Worm (Caenorhabditis elegans) whole organism, midembryonic: Measurements from ENCODE around the gene tbc-16.

ENCODE experiments used
- T22C8.4 ChIP-seq: fragments of 200-800 bp; sonication (Bioruptor generic); IDR thresholded peaks from 2 replicates; pipeline ENCODE4 v1.3.6; 2022; ENCODE audit warnings: missing genetic modification characterization, missing compliant biosample characterization
- cog-1 ChIP-seq: sonication (generic microtip); optimal IDR thresholded peaks from 2 replicates; lab custom pipeline; 2016; ENCODE audit warnings: missing genetic modification characterization, missing compliant biosample characterization
- flt-1 ChIP-seq: fragments of 200-800 bp; sonication (Bioruptor generic); IDR thresholded peaks from 2 replicates; pipeline ENCODE4 v1.3.6; 2022; ENCODE audit warnings: missing genetic modification characterization, missing compliant biosample characterization
- klf-2 ChIP-seq: fragments of 200-800 bp; sonication (Bioruptor generic); conservative IDR thresholded peaks from 2 replicates; pipeline ENCODE4 v1.3.6; 2022; ENCODE audit warnings: missing genetic modification reagents, missing genetic modification characterization, missing compliant biosample characterization
- med-1 ChIP-seq: sonication (generic microtip); optimal IDR thresholded peaks from 2 replicates; lab custom pipeline; 2017; ENCODE audit warnings: missing genetic modification characterization, mild to moderate bottlenecking, missing compliant biosample characterization, antibody characterized with exemption, missing genetic modification reagents; ENCODE audit not compliant: insufficient read depth
- ref-1 ChIP-seq: fragments of 200-800 bp; sonication (Bioruptor generic); conservative IDR thresholded peaks from 2 replicates; pipeline ENCODE4 v1.3.6; 2022; ENCODE audit warnings: missing genetic modification reagents, missing genetic modification characterization, missing compliant biosample characterization
- tab-1 ChIP-seq: fragments of 200-800 bp; sonication (Bioruptor generic); IDR thresholded peaks from 2 replicates; pipeline ENCODE4 v1.3.6; 2022; ENCODE audit warnings: missing genetic modification characterization, missing compliant biosample characterization
- ztf-23 ChIP-seq: fragments of 200-800 bp; sonication (Bioruptor generic); IDR thresholded peaks from 2 replicates; pipeline ENCODE4 v1.3.6; 2022; ENCODE audit warnings: missing genetic modification reagents, missing genetic modification characterization, missing compliant biosample characterization
- ztf-29 ChIP-seq: fragments of 200-800 bp; sonication (Bioruptor generic); IDR thresholded peaks from 2 replicates; pipeline ENCODE4 v1.3.6; 2022; ENCODE audit warnings: missing genetic modification reagents, missing genetic modification characterization, missing compliant biosample characterization

The tbc-16 gene

ce11 chrX:5919097-5919496 lies 22.0 kb downstream of the tbc-16 start, which contains the start of gene capa-1:
capa-1 (plus strand) TSS chrX:5919397.
- no peak for TF ChIP-seq flt-1 (GFP tag; lab: Robert Waterston, UW)
- no peak for TF ChIP-seq med-1 (GFP tag; lab: Kevin White, UChicago)
- TF ChIP-seq tab-1 = no peak
- no peak for TF ChIP-seq ztf-23 (GFP tag; lab: Robert Waterston, UW)
- TF ChIP-seq klf-2 (GFP tag; lab: Robert Waterston, UW) = no peak
- no peak for TF ChIP-seq ztf-29 (GFP tag; lab: Robert Waterston, UW)
- TF ChIP-seq T22C8.4 (GFP tag; lab: Robert Waterston, UW) = no peak
- no peak for TF ChIP-seq ref-1 (GFP tag; lab: Robert Waterston, UW)
- TF ChIP-seq cog-1 (tag; lab: Kevin White, UChicago) = no peak

DNA sequence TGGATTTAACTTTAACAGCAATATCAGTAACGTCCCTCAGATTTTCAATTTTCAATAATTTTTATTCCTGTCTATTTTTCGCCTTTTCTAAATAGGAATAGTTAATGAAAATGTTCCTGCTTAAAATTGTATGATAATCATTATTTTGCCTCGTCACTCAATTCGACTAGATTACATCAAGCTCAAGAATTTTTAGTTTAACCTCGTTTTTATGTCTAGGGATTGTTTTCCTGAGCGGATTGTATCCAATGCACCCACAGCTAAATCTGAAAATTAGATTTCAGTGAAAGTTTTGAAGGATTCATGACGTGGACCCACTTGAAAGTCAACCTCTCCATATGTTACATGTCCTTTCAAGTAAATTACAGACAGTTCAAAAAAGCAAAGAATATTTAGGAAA lies 26.5 kb downstream of the tbc-16 start:
- TF ChIP-seq ref-1 (GFP tag; lab: Robert Waterston, UW) (no peak), ztf-23 (GFP tag; lab: Robert Waterston, UW) (no peak), med-1 (GFP tag; lab: Kevin White, UChicago) (no peak), cog-1 (tag; lab: Kevin White, UChicago) (no peak), klf-2 (GFP tag; lab: Robert Waterston, UW) (no peak), T22C8.4 (GFP tag; lab: Robert Waterston, UW) (no peak), ztf-29 (GFP tag; lab: Robert Waterston, UW) (no peak)

DNA sequence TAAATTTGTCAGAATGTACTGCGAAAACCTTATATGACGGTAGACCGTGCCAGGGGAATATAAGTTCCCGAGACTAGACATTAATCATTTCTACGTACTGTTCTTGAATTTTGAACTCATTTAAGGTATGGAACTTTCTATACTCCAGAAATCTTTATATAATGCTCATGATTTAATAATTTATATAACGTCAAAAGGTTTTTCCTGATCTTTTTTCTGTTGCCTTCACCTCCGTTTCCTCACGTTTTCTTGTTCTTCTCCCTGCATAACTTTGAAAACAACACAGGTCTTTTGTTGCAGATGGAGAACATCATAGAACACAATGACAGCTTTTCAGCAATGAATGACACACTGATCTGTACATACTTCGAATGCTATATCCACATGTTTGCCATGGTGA lies 33.7 kb downstream of the tbc-16 start, which contains the start of gene egl-6:
TSS of gene egl-6 (plus strand) at position 301 of the 400 bp plus-strand sequence.
- no peak for TF ChIP-seq T22C8.4 (GFP tag; lab: Robert Waterston, UW)
- no peak for TF ChIP-seq klf-2 (GFP tag; lab: Robert Waterston, UW)
- no peak for TF ChIP-seq ztf-23 (GFP tag; lab: Robert Waterston, UW)
- no peak for TF ChIP-seq ztf-29 (GFP tag; lab: Robert Waterston, UW)
- no peak for TF ChIP-seq tab-1
- no peak for TF ChIP-seq med-1 (GFP tag; lab: Kevin White, UChicago)
- no peak for TF ChIP-seq flt-1 (GFP tag; lab: Robert Waterston, UW)
- no peak for TF ChIP-seq cog-1 (tag; lab: Kevin White, UChicago)
- TF ChIP-seq ref-1 (GFP tag; lab: Robert Waterston, UW) = no peak

DNA sequence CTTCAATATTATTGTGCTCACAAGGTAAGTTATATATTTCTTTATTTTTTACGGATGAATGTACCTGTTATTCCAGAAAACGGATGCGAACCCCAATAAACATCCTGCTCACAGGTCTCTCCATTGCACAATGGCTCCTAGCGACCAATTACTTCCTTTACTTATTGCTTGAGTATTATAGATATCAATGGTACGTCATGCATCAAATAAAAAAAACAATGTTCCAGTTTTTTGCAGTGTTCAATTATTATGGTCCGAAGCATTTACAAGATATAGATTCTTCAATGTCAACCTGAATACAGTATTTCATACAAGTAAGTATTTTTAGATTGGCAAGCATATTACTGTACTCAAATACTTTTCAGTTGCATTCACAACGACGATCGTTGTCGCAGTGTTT lies 35.8 kb downstream of the tbc-16 start:
- TF ChIP-seq T22C8.4 (GFP tag; lab: Robert Waterston, UW) (no peak), ref-1 (GFP tag; lab: Robert Waterston, UW) (no peak), flt-1 (GFP tag; lab: Robert Waterston, UW) (no peak), med-1 (GFP tag; lab: Kevin White, UChicago) (no peak), cog-1 (tag; lab: Kevin White, UChicago) (no peak), ztf-29 (GFP tag; lab: Robert Waterston, UW) (no peak), klf-2 (GFP tag; lab: Robert Waterston, UW) (no peak), tab-1 (no peak), ztf-23 (GFP tag; lab: Robert Waterston, UW) (no peak)

DNA sequence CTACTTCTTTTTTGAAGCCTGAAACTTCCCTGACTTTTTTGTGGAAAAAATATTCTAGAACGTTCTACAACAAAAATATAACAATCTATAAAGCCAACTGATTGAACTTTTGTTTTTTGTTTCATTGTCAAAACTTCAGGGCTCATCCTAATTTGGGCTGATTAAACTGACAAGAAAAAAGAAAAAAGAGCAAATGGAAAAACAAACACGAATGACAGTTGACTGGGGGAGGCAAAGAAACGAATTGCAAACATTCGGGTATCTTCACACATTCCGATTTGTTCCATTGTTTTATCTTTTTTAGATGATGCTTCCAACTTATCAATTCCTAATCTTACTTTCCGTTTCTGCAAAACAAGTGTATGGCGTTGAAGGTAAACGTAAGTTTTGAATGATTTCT lies 38.3 kb downstream of the tbc-16 start, which contains the start of gene C46F4.3:
TSS of gene C46F4.3 (plus strand) at position 301 of the 400 bp plus-strand sequence.
- TF ChIP-seq klf-2 (GFP tag; lab: Robert Waterston, UW) (no peak), ztf-23 (GFP tag; lab: Robert Waterston, UW) (no peak), flt-1 (GFP tag; lab: Robert Waterston, UW) (no peak), tab-1 (no peak), ref-1 (GFP tag; lab: Robert Waterston, UW) (no peak), T22C8.4 (GFP tag; lab: Robert Waterston, UW) (no peak), med-1 (GFP tag; lab: Kevin White, UChicago) (no peak), cog-1 (tag; lab: Kevin White, UChicago) (no peak), ztf-29 (GFP tag; lab: Robert Waterston, UW) (no peak)

DNA sequence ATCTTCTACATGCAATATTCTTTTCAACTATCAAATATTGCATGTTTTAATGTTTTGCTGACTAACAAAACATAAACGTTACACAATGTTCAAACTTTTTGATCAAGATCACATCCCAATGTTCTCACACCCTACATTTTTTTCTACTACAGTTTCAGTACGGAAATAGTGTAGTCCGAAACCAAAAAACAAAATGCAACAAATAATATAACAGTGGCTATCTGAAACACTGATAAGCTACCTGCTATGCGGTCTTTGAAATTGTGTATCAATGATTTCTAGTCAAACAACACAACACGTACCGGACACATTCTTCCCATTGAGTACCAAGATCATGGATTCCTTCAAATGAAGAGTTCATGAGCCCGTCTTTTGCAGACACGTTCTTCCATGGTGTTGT lies 44.2 kb downstream of the tbc-16 start:
- TF ChIP-seq flt-1 (GFP tag; lab: Robert Waterston, UW) (no peak), klf-2 (GFP tag; lab: Robert Waterston, UW) (no peak), med-1 (GFP tag; lab: Kevin White, UChicago) (no peak), T22C8.4 (GFP tag; lab: Robert Waterston, UW) (no peak)

- TF ChIP-seq ztf-29 (GFP tag; lab: Robert Waterston, UW) (no peak), klf-2 (GFP tag; lab: Robert Waterston, UW) (no peak)
Measured at ce11 chrX:5942171-5942570, 45.0 kb downstream of the tbc-16 start.

DNA sequence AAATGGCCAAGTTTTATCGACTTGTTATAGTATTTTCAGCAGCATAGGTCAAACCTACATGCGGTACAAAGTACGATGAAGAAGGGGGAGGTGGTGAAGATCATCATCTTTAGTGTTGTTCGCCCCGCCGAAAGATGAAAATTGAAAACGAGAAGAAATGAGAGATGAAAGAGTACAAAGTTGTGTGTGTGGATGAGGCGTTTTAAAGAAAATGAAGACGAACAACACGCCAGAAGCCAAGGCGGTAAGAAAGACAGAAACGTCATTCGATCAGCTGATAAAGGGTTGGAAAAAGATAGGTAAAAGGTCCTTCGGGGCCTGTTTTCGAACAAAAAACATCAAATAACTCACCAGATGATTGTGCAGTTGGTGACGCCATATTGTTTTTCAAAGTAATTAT lies 46.8 kb downstream of the tbc-16 start:
- TF ChIP-seq cog-1 (tag; lab: Kevin White, UChicago) = no peak
- TF ChIP-seq klf-2 (GFP tag; lab: Robert Waterston, UW) = no peak
- no peak for TF ChIP-seq T22C8.4 (GFP tag; lab: Robert Waterston, UW)
- TF ChIP-seq med-1 (GFP tag; lab: Kevin White, UChicago) = no peak
- no peak for TF ChIP-seq tab-1
- TF ChIP-seq ref-1 (GFP tag; lab: Robert Waterston, UW) = no peak
- TF ChIP-seq flt-1 (GFP tag; lab: Robert Waterston, UW) = no peak
- TF ChIP-seq ztf-23 (GFP tag; lab: Robert Waterston, UW) = no peak
- no peak for TF ChIP-seq ztf-29 (GFP tag; lab: Robert Waterston, UW)

DNA sequence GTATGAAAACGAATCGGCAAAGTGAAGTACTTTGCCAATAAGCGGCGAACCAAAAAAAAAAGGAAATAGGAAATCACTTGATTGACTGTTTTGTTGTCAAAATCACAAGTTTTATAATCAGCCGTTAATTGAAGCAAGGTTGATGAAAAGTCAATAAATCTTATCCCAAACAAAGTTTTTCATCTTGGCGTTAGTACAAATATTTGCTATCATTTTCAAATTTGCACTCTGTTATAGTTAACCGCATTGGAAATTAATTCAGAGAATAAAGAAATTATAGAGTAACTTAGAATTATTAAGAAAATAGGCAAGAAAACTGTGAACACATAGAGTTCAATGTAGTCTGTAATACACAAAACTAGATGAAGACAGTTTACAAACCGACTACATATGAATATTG lies 47.4 kb downstream of the tbc-16 start, which contains the start of gene acs-17:
TSS of gene acs-17 (minus strand) at position 23 of the 400 bp plus-strand sequence.
- TF ChIP-seq ztf-29 (GFP tag; lab: Robert Waterston, UW) = no peak
- no peak for TF ChIP-seq flt-1 (GFP tag; lab: Robert Waterston, UW)
- no peak for TF ChIP-seq tab-1

ce11 chrX:5948769-5949168 lies 51.6 kb downstream of the tbc-16 start, which contains the start of gene mig-23:
mig-23 (minus strand) TSS chrX:5948869.
- TF ChIP-seq cog-1 (tag; lab: Kevin White, UChicago) = no peak
- no peak for TF ChIP-seq flt-1 (GFP tag; lab: Robert Waterston, UW)
- TF ChIP-seq ztf-23 (GFP tag; lab: Robert Waterston, UW) = no peak
- TF ChIP-seq klf-2 (GFP tag; lab: Robert Waterston, UW) = no peak
- no peak for TF ChIP-seq med-1 (GFP tag; lab: Kevin White, UChicago)
- no peak for TF ChIP-seq tab-1
- TF ChIP-seq ztf-29 (GFP tag; lab: Robert Waterston, UW) = no peak
- TF ChIP-seq T22C8.4 (GFP tag; lab: Robert Waterston, UW) = no peak
- TF ChIP-seq ref-1 (GFP tag; lab: Robert Waterston, UW) = no peak
